Fruit fly (Drosophila melanogaster) ovary, adult (tissue): Measurements from ENCODE around the gene CG14132.

Experiments
- CG17801 ChIP-seq: fragments of 200-800 bp; optimal IDR thresholded peaks from 2 replicates; lab custom pipeline; 2019; ENCODE audit warnings: missing biosample characterization, mild to moderate bottlenecking, missing genetic modification characterization, moderate library complexity; ENCODE audit not compliant: partially characterized antibody

The CG14132 gene

DNA sequence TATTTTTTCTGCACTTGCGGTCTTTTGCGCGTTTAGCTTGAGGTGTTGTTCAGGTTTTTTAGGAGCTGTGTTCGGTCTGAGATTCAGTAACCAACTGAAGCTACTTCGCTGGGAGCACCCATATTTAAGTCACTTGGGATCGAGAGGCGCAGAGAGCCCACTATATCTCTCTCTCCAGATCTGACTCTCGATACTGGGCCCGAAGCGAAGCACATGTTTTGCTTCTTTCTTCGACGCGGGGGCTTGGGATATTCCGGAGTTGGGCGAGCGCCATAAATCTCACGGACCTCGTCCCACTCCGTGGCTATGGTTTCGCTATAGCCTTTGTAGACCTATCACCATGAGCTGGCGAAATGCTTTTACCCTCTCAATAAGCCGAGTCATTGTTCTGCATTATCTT, at the start of gene CG14132:
CG14132 (minus strand) TSS at position 99 of the 400 bp plus-strand sequence.
- TF ChIP-seq CG17801 (GFP tag; lab: Kevin White, UChicago), result no peak

DNA sequence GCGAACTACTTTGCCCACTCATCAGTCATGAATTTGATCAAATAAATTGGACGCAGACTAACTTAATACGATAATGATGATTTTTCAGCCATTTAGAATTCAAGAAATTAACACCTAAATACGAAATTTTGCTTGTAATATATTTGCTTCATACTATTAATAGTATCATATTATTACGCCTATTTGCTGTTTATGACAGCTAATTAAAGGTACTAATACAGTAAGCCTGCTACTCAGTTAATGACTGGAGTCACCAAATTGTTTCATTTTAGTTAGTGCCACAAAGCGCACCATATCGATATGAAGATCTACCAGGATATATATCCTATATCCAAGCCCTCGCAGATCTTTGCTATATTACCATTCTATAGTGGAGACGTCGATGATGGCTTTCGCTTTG, 35.9 kb upstream of the CG14132 start, which contains the start of gene Gr68a:
Gr68a (plus strand) TSS at position 301 of the 400 bp plus-strand sequence.
- no peak for TF ChIP-seq CG17801 (GFP tag; lab: Kevin White, UChicago)

DNA sequence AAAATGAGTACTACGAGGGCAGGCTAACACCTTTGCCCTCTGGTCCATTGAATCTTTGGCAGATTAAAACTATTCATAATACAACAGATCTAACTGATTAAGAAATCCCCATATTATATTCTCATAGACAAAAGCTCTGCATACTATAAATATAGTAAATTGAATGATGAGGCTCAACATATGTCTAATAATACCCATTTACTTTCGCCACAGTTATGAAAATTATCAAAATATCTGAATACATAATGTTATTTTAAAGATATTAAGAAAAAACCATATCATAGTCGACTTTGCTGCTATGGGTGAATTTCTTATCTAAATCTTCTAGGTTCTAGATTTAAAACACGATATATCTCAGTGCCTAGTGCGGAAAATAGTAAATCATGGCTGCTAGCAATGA, 16.8 kb upstream of the CG14132 start, which contains the start of gene CG32087:
CG32087 (plus strand) TSS at position 301 of the 400 bp plus-strand sequence.
- TF ChIP-seq CG17801 (GFP tag; lab: Kevin White, UChicago), result no peak

DNA sequence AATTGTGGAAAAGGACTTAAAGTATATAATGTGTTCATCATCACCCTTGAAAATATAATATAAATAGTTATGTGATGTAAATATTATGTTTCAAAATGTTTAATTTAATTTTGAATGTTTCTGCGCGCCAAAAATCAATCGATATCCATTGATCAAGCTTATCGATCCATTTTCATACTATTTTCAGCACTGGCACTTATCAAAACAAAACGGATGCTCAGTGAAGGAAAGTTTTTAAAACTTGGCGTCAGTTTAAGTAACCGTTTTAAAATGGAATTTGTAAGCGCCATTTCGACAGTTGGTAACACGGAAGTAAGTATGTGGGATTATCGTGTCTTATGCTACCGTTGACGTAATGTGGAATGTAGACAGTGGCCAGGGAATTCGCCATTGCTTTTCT, 13.1 kb upstream of the CG14132 start, which contains the start of gene sunn:
sunn (plus strand) TSS at position 202 of the 400 bp plus-strand sequence.
- no peak for TF ChIP-seq CG17801 (GFP tag; lab: Kevin White, UChicago)

DNA sequence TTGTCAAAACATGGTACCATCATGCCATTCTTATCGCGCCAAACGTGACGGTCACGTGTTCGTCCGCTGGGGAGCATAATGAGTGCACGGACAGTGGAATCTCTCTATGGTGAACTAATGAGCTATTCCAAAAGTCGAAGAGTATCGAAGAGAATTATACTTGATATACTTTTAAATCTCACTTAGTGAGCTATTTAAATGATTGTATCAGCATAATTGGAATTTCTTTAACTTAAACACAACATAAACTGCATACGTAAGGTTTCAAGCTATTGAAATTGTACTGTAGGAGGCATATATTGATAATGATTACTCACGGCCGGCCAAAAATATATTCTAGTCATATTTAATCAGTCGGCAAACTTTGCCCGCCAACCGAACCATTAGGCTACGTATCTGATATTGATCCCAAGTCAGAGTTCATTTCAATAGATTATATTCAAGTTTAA, 6.4 kb upstream of the CG14132 start:
- TF ChIP-seq CG17801 (GFP tag; lab: Kevin White, UChicago), result peak; percentile 18

DNA sequence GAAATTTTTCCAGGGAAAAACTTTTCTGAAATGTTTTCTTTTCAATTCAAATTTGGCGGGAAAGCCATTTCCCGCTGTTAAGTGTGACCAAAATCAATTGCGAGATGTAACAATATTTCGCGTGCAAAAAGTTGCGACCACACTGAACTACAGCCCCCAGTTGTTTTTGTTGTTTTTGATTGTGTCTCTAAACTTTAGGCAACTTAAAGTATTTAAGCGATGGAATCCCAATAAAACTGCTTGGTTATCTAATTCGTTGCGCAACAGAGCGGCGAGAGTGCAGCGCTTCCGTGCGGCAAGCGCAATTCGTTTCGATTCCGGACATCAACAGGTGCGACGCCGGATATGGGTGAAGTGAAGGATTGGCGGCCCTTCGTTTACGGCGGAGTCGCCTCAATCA, 5.7 kb upstream of the CG14132 start, which contains the start of gene Bmcp:
Bmcp (plus strand) TSS at position 155 of the 400 bp plus-strand sequence.
- peak; percentile 51 for TF ChIP-seq CG17801 (GFP tag; lab: Kevin White, UChicago)

DNA sequence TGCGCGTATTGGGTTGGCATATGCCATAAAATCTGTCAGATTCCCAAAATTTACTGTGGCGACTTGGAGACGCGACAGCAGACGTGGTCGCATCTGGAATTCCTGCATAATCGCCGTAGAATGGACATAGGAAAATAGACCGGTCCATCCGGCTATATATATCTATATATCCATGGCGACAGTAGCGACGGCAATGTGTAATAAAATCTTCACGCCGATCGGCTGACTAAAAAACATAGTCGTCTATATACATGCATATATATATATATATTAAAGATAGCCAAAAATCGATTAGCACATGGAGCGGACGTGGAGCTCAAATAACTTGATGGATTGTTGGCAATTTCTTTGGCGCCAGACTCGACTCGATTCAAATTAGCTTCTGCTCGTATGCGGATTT, 2.9 kb upstream of the CG14132 start:
- TF ChIP-seq CG17801 (GFP tag; lab: Kevin White, UChicago), result no peak

DNA sequence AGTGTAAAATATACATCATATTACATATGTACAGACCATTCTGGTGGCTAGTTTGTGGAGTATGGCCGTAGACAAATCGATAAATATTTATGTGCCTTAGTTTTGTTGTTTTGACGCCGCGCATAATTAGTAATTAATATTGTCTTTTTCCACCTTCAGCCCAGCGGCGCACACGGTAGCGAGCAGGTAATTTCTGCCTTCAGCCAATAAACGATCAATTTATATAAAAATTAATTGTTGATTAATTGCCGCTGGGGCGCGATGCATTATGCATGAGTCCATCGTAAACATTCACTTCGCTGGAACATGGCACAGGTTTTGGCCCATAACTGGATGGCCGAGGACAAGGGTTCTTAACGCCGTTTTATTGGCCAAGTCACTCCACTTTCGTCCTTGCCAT, 2.2 kb upstream of the CG14132 start:
- TF ChIP-seq CG17801 (GFP tag; lab: Kevin White, UChicago), result no peak

DNA sequence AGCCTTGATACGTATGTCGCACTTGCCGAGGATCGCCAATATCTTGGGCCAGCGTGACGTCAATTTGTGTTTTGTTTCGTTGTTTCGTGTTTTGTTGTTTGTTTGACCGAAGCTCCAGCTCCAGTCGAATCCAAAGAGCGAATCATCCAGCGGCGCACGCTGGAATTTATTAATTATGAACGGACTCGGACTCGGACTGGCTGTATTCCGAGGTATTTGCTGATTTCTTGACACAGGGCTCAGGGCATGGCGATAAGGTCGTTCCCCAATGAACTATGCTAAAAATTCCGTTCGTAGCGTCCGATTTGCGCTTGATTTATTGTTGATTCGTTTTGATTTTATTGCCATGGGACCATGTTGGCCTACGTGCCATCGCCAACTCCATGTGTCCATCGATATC, 1.8 kb upstream of the CG14132 start:
- TF ChIP-seq CG17801 (GFP tag; lab: Kevin White, UChicago), result no peak

DNA sequence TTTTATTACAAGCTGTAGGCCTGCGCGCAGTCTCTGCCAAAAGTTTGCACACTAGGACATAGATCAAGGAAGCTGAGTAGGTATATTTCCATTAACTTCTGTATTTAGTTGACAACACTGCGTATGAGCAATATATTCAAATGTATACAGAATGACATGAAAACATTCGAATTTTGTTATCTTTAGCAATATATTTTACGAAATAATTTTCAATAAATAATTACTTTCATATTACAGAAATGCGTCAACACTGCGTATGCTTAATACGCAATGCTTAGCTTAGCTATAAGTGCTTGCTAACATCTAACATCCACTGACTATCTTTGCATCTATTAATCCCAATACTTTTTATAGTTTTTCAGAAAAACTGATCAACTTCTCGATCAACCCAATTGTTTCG, 1.3 kb upstream of the CG14132 start:
- TF ChIP-seq CG17801 (GFP tag; lab: Kevin White, UChicago), result no peak

DNA sequence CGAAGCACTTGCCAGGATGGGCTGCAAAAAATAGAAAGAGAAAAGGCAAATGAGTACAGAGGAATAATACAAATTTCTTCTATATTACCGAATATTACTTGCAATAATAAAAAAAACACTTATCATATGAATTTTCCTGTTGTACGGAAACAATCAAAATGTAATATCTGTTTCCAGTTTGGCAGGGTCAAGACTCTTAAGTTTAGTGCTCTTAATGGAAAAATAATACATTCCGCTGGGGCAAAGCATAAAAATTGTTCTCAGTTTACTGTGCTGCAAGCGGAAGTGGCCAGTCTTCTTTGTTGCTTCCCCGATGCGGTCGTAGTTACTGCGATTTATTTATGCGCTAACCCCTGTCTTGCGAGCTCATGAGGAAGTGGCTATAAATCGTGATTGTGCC, 2.2 kb downstream of the CG14132 start:
- no peak for TF ChIP-seq CG17801 (GFP tag; lab: Kevin White, UChicago)

DNA sequence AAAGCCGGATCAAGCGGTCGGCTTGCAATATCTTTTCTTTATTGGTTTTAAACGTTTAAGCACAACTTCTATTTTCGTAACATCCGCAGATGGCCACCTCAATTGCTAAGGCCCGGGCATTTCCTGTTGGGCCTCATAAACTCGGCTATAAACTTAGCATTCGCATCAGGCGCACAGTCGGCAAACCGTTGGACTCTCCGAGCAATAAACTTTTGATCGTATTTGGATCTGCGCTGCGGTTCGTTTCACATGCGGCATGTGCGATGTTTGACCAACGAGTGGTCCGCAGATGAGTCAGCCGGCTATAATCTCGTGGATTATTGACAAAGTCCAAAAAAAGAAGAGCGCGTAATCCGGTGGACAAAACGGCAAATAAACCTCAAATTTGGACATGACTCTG, 3.3 kb downstream of the CG14132 start:
- no peak for TF ChIP-seq CG17801 (GFP tag; lab: Kevin White, UChicago)

DNA sequence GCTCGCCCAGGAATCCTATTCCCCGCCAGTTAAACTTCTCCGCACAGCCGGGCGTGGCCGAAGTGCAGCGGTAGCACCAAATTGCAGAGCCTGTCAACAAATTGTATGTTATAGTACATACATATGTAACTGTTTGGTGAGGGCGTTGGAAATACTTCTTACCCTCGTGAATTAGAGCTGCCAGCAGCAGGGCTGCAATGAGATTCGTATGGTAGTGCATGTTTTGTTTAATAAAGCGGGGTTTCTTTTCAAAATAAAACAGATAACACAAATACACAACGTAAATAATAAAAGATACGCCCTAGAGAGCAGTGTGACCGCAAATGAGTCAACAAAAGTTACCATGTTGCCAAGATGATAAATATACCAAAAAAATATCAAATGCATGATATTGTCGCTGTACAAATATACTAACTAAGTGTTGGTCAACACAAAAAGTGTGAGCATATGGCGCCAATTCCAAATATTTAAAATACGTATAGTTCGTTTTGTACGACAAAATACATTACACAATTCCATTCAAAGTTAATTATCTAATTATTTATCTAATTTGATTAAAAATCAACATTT, 3.9 kb downstream of the CG14132 start, which contains the start of gene crim:
crim (minus strand) TSS at position 328 of the 570 bp plus-strand sequence.
- no peak for TF ChIP-seq CG17801 (GFP tag; lab: Kevin White, UChicago)

DNA sequence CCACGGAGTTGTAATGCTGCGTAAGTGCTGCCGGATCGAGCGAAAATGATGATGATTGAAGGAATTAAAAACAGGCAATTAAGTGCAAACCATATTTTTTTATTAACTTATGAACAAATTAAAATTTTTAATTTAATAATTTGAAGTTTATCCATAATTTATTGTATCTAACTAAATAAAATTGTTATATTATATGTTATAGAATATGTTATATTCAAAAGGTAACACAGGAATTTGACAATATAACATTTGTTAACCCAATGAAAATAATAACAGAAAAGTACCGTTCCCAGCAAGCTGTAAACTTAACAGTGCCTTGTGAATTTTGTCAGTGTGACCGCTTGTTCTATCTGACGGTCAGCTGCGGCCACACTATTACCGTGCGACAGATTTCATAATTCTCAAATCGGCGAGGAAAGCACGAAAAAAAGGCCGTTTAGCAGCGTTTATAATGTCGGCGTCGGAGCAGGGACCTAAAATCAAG, 6.4 kb downstream of the CG14132 start, which contains the start of the genes Ccdc56 and mtTFB1:
Ccdc56 (plus strand) TSS at position 347 of the 484 bp plus-strand sequence.
mtTFB1 (plus strand) TSS at position 347 of the 484 bp plus-strand sequence.
- TF ChIP-seq CG17801 (GFP tag; lab: Kevin White, UChicago), result no peak

DNA sequence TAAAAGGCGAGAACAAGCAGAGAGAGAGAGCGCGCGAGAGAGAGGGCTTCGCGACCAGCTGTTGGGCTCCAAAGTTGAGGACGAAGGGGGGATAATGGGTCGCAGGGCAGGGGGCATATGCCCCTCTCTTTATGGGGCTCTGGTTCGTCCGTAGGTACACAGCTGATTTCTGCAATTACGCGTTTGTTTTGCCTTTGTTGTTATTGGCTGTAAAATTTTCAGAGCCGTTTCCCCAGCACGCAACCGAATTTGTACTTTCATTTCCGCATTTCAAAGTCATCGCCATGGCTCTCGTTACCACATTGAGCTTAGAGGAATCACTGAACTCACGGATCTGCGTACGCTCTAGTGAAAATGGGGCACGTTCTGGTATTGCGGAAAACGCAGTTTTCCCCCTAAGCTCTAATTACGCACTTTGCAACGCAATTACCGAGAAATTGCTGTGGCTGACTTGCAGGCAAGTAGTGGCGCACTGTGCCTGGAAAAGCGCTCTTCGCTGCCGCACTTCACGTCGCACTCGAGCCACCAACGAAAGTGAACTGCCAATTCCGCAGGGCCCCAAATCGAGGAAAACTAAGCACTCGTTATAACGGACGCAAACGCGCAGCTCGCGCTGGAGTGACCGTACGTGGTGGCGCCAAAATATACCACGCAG, 7.0 kb downstream of the CG14132 start, which contains the start of gene CG11658:
CG11658 (minus strand) TSS at position 576 of the 655 bp plus-strand sequence.
- TF ChIP-seq CG17801 (GFP tag; lab: Kevin White, UChicago), result peak; percentile 7
